Fruit fly (Drosophila melanogaster): ENCODE measurements around the gene hng3.

The hng3 gene

DNA sequence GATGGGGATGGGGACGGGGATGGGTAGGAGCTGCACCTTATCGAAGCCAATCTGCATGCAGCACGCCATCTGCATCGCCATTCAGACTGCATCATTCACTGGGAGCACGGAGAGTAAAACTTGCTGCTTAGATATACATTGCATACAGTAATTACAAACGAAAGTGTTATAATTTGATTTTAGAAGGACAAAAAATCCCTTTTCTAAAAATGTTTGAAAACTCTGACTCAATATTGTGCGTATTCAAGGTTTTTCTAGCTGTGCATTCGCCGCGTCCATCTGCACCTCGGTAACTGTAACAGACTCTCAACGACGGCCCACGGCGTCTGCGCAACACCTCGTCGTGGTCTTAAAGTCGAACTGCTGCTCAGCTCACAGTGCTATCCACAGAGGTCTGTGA, 32.3 kb upstream of the hng3 start (continued):
- TF ChIP-seq lz (GFP tag; optimal IDR thresholded peaks at IDR 0.05) (no peak), Hr4 (GFP tag; optimal IDR thresholded peaks at IDR 0.05) (peak; percentile 95), CG1621 (tag; optimal IDR thresholded peaks at IDR 0.05) (no peak), cyc (GFP tag; optimal IDR thresholded peaks at IDR 0.05) (no peak), CG10669 (GFP tag; optimal IDR thresholded peaks at IDR 0.05) (no peak), CG6163 (GFP tag; IDR thresholded peaks at IDR 0.05) (peak; percentile 92), fd85E (GFP tag; optimal IDR thresholded peaks at IDR 0.05) (no peak), topi (GFP tag; optimal IDR thresholded peaks at IDR 0.05) (no peak), dsx (GFP tag; optimal IDR thresholded peaks at IDR 0.05; ENCODE audit: poor library complexity, severe bottlenecking) (no peak), Met (GFP tag; optimal IDR thresholded peaks at IDR 0.05) (no peak), eg (GFP tag; IDR thresholded peaks at IDR 0.05) (peak; percentile 96), fkh (GFP tag; optimal IDR thresholded peaks at IDR 0.05) (no peak), Hr39 (GFP tag; optimal IDR thresholded peaks at IDR 0.05) (no peak), Eip93F (GFP tag; optimal IDR thresholded peaks at IDR 0.05) (no peak), achi (GFP tag; optimal IDR thresholded peaks at IDR 0.05) (peak; percentile 80), vri (GFP tag; optimal IDR thresholded peaks at IDR 0.05) (no peak), ss (GFP tag; optimal IDR thresholded peaks at IDR 0.05) (peak in 1 of 2 experiments; percentile 3), esn (GFP tag; optimal IDR thresholded peaks at IDR 0.05) (no peak), Ets21C (GFP tag; optimal IDR thresholded peaks at IDR 0.05) (no peak), Ets96B (tag; optimal IDR thresholded peaks at IDR 0.05) (no peak), CG4318 (GFP tag; optimal IDR thresholded peaks at IDR 0.05) (peak; percentile 93), svp (GFP tag) (no peak), CG9139 (GFP tag; optimal IDR thresholded peaks at IDR 0.05) (no peak), dac (GFP tag; optimal IDR thresholded peaks at IDR 0.05) (peak; percentile 90), acj6 (GFP tag; optimal IDR thresholded peaks at IDR 0.05) (peak; percentile 60)

DNA sequence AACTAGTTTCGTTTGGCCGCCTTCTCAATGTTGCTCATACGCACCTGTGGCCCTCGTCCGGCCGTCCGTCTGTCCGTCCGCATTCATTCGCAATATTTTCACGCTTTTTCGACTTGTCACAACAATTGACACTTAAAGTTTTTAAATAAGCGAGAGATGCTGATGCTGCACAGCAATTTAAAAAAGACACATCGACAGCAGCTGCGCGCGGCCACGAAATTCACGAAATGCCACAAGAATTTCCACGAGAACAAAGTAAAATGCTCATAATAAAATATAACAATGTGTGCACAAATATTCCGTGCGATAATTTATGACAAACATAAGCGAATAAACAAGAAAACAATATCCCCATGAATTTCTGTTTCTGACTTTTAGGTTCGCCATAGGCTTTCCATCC, 31.5 kb upstream of the hng3 start:
- TF ChIP-seq dsx (GFP tag; optimal IDR thresholded peaks at IDR 0.05; ENCODE audit: poor library complexity, severe bottlenecking) (no peak), CG8119 (GFP tag; IDR thresholded peaks at IDR 0.05) (no peak), CG8319 (GFP tag; optimal IDR thresholded peaks at IDR 0.05) (no peak), eg (GFP tag; IDR thresholded peaks at IDR 0.05) (no peak)

DNA sequence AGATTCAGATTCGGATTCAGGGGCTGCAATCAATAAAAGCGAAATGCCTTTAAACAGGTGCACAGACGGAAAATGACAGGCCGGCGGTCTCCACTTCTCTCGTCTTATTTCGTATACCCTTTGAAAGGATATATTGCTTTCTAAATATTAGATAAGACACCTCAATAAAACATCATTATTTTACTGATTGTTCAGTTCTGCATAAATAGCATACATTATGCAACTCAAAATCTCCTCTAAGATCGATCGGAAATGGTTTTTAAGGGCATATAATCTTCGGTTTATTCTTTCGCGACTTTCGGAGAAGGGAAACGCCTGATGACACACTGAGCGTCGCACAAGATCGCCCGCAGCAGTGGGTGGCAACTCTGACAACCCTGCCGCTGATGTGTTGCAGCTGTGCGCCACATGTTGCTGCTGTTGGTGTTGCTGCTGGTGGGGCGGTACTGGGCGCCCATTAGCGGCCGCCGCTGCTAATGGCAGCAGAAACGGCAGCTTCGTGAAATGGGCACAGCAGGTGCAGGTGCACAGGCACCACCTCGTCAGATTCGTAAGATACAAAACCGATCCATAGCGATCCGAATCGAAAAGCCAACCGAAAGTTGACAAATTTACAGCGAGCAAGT, 30.6 kb upstream of the hng3 start:
- TF ChIP-seq CG8319 (GFP tag; optimal IDR thresholded peaks at IDR 0.05) (peak; percentile 36), dac (GFP tag; optimal IDR thresholded peaks at IDR 0.05) (no peak), CG15336 (GFP tag; IDR thresholded peaks at IDR 0.05) (no peak), Sox15 (GFP tag; optimal IDR thresholded peaks at IDR 0.05) (peak; percentile 6), CG4318 (GFP tag; optimal IDR thresholded peaks at IDR 0.05) (peak; percentile 41), fd59A (GFP tag; optimal IDR thresholded peaks at IDR 0.05) (no peak), CG3919 (GFP tag; optimal IDR thresholded peaks at IDR 0.05) (peak; percentile 67), CG34406 (GFP tag; optimal IDR thresholded peaks at IDR 0.05) (peak; percentile 62), CG6792 (GFP tag; optimal IDR thresholded peaks at IDR 0.05) (peak; percentile 66), fkh (GFP tag; optimal IDR thresholded peaks at IDR 0.05) (no peak), CG16779 (tag; optimal IDR thresholded peaks at IDR 0.05) (no peak), OdsH (GFP tag; optimal IDR thresholded peaks at IDR 0.05) (peak; percentile 58), acj6 (GFP tag; optimal IDR thresholded peaks at IDR 0.05) (peak; percentile 64), CG6163 (GFP tag; IDR thresholded peaks at IDR 0.05) (peak; percentile 43; the same call in 1 of the 3 replicates), Blimp-1 (GFP tag; optimal IDR thresholded peaks at IDR 0.05) (peak; percentile 38), spab (GFP tag; optimal IDR thresholded peaks at IDR 0.05) (peak; percentile 57), Hr38 (GFP tag; optimal IDR thresholded peaks at IDR 0.05) (no peak), Smox (GFP tag; optimal IDR thresholded peaks at IDR 0.05) (peak; percentile 70), lz (GFP tag; optimal IDR thresholded peaks at IDR 0.05) (peak; percentile 78), fd85E (GFP tag; optimal IDR thresholded peaks at IDR 0.05) (no peak), CG32006 (GFP tag; optimal IDR thresholded peaks at IDR 0.05) (peak; percentile 45), Hr4 (GFP tag; optimal IDR thresholded peaks at IDR 0.05) (peak; percentile 27), Sox14 (GFP tag; optimal IDR thresholded peaks at IDR 0.05) (peak; percentile 68), CG11902 (GFP tag; optimal IDR thresholded peaks at IDR 0.05) (peak; percentile 45), CG1621 (tag; optimal IDR thresholded peaks at IDR 0.05) (peak; percentile 36), pdm3 (GFP tag; optimal IDR thresholded peaks at IDR 0.05) (peak; percentile 52), Ets96B (tag; optimal IDR thresholded peaks at IDR 0.05) (peak; percentile 54), cyc (GFP tag; optimal IDR thresholded peaks at IDR 0.05) (peak; percentile 88), ss (GFP tag; optimal IDR thresholded peaks at IDR 0.05) (peak in 1 of 2 experiments; percentile 2), eg (GFP tag; IDR thresholded peaks at IDR 0.05) (peak; percentile 39; the same call in 2 of the 3 replicates), CG3032 (tag; optimal IDR thresholded peaks at IDR 0.05) (no peak), CG7368 (GFP tag; optimal IDR thresholded peaks at IDR 0.05) (peak; percentile 49), esn (GFP tag; optimal IDR thresholded peaks at IDR 0.05) (peak; percentile 77), CG8119 (GFP tag; IDR thresholded peaks at IDR 0.05) (peak; percentile 51; the same call in 2 of the 3 replicates)

Data from whole organism, prepupa.